Worm (Caenorhabditis elegans): ENCODE measurements around the gene F28C6.9.

ce11 chrII:8639553-8639952 lies 29.6 kb upstream of the F28C6.9 start:
- no peak for TF ChIP-seq aly-1 (tag; optimal IDR thresholded peaks at IDR 0.05)
- no peak for TF ChIP-seq hmg-4 (GFP tag; optimal IDR thresholded peaks at IDR 0.05)
- no peak for TF ChIP-seq ets-7 (tag; optimal IDR thresholded peaks at IDR 0.05)
- TF ChIP-seq ama-1 (optimal IDR thresholded peaks at IDR 0.05), result no peak
- no peak for TF ChIP-seq sea-1 (GFP tag; conservative IDR thresholded peaks at IDR 0.05)
- no peak for TF ChIP-seq ceh-36 (tag; optimal IDR thresholded peaks at IDR 0.05)
- no peak for TF ChIP-seq hnd-1 (tag; optimal IDR thresholded peaks at IDR 0.05)
- TF ChIP-seq tbx-11 (GFP tag; IDR thresholded peaks at IDR 0.05), result no peak
- no peak for TF ChIP-seq B0310.2 (tag; optimal IDR thresholded peaks at IDR 0.05)

Data from whole organism, early embryonic.